Worm (Caenorhabditis elegans) whole organism, late embryonic: ENCODE measurements around the gene srh-11.

Experiments
- C08G9.2 ChIP-seq: sonication (generic microtip); optimal IDR thresholded peaks from 2 replicates; lab custom pipeline; 2016; ENCODE audit warnings: mild to moderate bottlenecking, missing genetic modification characterization, moderate library complexity, missing compliant biosample characterization
- C38D4.7 ChIP-seq: fragments of 200-800 bp; sonication (Bioruptor generic); optimal IDR thresholded peaks from 2 replicates; lab custom pipeline; 2018; ENCODE audit warnings: mild to moderate bottlenecking, missing genetic modification characterization, moderate library complexity, missing compliant biosample characterization
- ama-1 ChIP-seq: fragments of 150-350 bp; optimal IDR thresholded peaks from 2 replicates; lab custom pipeline; 2014
- hlh-15 ChIP-seq: sonication (generic microtip); optimal IDR thresholded peaks from 2 replicates; lab custom pipeline; 2016; ENCODE audit warnings: missing genetic modification characterization, missing compliant biosample characterization
- nfya-1 ChIP-seq: sonication (generic microtip); optimal IDR thresholded peaks from 2 replicates; lab custom pipeline; 2017; ENCODE audit warnings: missing genetic modification characterization, mild to moderate bottlenecking, missing compliant biosample characterization, antibody characterized with exemption, moderate library complexity
- nhr-11 ChIP-seq: fragments of 150-350 bp; optimal IDR thresholded peaks from 2 replicates; lab custom pipeline; 2014; ENCODE audit warnings: missing biosample characterization, missing genetic modification characterization
- npax-4 ChIP-seq: sonication (generic microtip); optimal IDR thresholded peaks from 2 replicates; lab custom pipeline; 2016; ENCODE audit warnings: missing genetic modification characterization, missing compliant biosample characterization
- pax-1 ChIP-seq: fragments of 150-350 bp; optimal IDR thresholded peaks from 2 replicates; lab custom pipeline; 2014; ENCODE audit warnings: missing biosample characterization, missing genetic modification characterization
- pha-2 ChIP-seq: sonication (generic microtip); optimal IDR thresholded peaks from 2 replicates; lab custom pipeline; 2017; ENCODE audit warnings: mild to moderate bottlenecking, missing genetic modification characterization, missing compliant biosample characterization
- pha-4 ChIP-seq: fragments of 150-350 bp; optimal IDR thresholded peaks from 2 replicates; lab custom pipeline; 2018; ENCODE audit warnings: missing biosample characterization, missing genetic modification reagents, missing genetic modification characterization
- pqm-1 ChIP-seq: sonication (generic microtip); optimal IDR thresholded peaks from 2 replicates; lab custom pipeline; 2016; ENCODE audit warnings: missing genetic modification characterization, missing compliant biosample characterization
- rnt-1 ChIP-seq: sonication (generic microtip); optimal IDR thresholded peaks from 2 replicates; lab custom pipeline; 2016; ENCODE audit warnings: missing genetic modification characterization, missing compliant biosample characterization
- syd-9 ChIP-seq: sonication (generic microtip); optimal IDR thresholded peaks from 2 replicates; lab custom pipeline; 2016; ENCODE audit warnings: mild to moderate bottlenecking, missing genetic modification characterization, moderate library complexity, missing compliant biosample characterization
- ztf-16 ChIP-seq: sonication (generic microtip); optimal IDR thresholded peaks from 2 replicates; lab custom pipeline; 2017; ENCODE audit warnings: missing genetic modification characterization, missing compliant biosample characterization

ce11 chrX:8268083-8268482 lies 50.8 kb downstream of the srh-11 start:
- TF ChIP-seq npax-4: no peak
- no peak for TF ChIP-seq nfya-1
- TF ChIP-seq pha-4 (tag; lab: Kevin White, UChicago): no peak
- TF ChIP-seq pax-1 (tag; lab: Kevin White, UChicago): no peak
- TF ChIP-seq ama-1 (lab: Kevin White, UChicago): no peak
- no peak for TF ChIP-seq syd-9
- TF ChIP-seq pqm-1 (tag; lab: Kevin White, UChicago): no peak
- no peak for TF ChIP-seq ztf-16
- no peak for TF ChIP-seq pha-2
- TF ChIP-seq C38D4.7 (GFP tag; lab: Kevin White, UChicago): no peak
- no peak for TF ChIP-seq C08G9.2 (tag; lab: Kevin White, UChicago)
- TF ChIP-seq hlh-15: no peak
- TF ChIP-seq rnt-1: no peak
- no peak for TF ChIP-seq nhr-11 (tag; lab: Kevin White, UChicago)
